Fruit fly (Drosophila melanogaster): ENCODE results near the gene CG13361.

DNA sequence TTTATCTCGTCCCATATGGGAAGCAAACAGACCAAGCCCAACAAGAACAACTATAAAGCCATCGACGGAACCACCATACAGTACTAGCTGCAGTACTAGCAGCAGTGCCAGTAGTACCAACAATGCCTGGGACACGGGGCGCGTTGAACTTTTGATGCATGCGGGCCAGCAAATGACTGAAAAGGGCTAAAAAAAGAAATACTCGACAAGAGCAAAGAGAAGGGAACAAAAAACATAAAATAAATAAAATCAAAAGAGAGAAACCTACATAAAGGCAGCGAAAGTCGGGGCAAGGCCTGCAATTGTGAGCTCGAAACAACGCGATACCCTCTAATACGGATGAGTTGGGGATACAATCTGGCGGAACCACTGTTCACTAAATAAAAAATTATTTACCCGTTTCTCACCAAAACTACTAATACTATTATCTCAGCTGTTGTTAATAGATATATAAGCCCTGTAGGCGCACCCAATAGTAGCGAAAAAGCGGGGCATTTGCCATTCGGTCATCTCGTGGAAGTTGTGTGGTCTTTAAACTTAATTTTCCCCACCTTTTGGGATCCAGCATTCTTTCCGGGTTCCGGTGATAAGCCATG, 13.7 kb downstream of the CG13361 start:
- TF ChIP-seq Pdp1 (GFP tag; optimal IDR thresholded peaks at IDR 0.05) (no peak), Fer1 (GFP tag; optimal IDR thresholded peaks at IDR 0.05) (no peak), CG17359 (tag; optimal IDR thresholded peaks at IDR 0.05) (no peak), Doc3 (GFP tag; IDR thresholded peaks at IDR 0.05; ENCODE audit: partially characterized antibody) (no peak), CG16863 (GFP tag; optimal IDR thresholded peaks at IDR 0.05) (no peak), disco-r (GFP tag; optimal IDR thresholded peaks at IDR 0.05) (no peak)

All from whole organism, embryonic.